Worm (Caenorhabditis elegans) whole organism, young adult: Measurements from ENCODE around the gene mtx-2.
A peak's percentile ranks its signal among the peaks of the same experiment; 100 is the strongest.

Source experiments
- D2030.7 ChIP-seq: fragments of 200-800 bp; sonication (Bioruptor generic); IDR thresholded peaks from 2 replicates; pipeline ENCODE4 v1.3.6; 2022; ENCODE audit warnings: missing genetic modification reagents, missing genetic modification characterization, missing compliant biosample characterization
- F23B12.7 ChIP-seq: sonication (generic microtip); optimal IDR thresholded peaks from 2 replicates; lab custom pipeline; 2017; ENCODE audit warnings: missing genetic modification characterization, mild to moderate bottlenecking, missing compliant biosample characterization, antibody characterized with exemption, moderate library complexity; ENCODE audit not compliant: insufficient read depth
- F55B11.4 ChIP-seq: sonication (generic microtip); optimal IDR thresholded peaks from 2 replicates; lab custom pipeline; 2016; ENCODE audit warnings: missing compliant biosample characterization, missing genetic modification characterization, borderline replicate concordance; ENCODE audit not compliant: insufficient read depth
- F57A8.1 ChIP-seq: fragments of 200-800 bp; sonication (Bioruptor generic); optimal IDR thresholded peaks from 2 replicates; lab custom pipeline; 2018; ENCODE audit warnings: mild to moderate bottlenecking, missing genetic modification characterization, moderate library complexity, missing compliant biosample characterization
- F57C9.4 ChIP-seq: sonication (generic microtip); optimal IDR thresholded peaks from 2 replicates; lab custom pipeline; 2017; ENCODE audit warnings: mild to moderate bottlenecking, missing genetic modification characterization, missing compliant biosample characterization
- T26A5.8 ChIP-seq: sonication (generic microtip); optimal IDR thresholded peaks from 2 replicates; lab custom pipeline; 2016; ENCODE audit warnings: missing genetic modification characterization, missing compliant biosample characterization
- Y53F4B.3 ChIP-seq: fragments of 200-800 bp; sonication (Bioruptor generic); IDR thresholded peaks from 2 replicates; pipeline ENCODE4 v1.3.6; 2022; ENCODE audit warnings: missing genetic modification reagents, missing genetic modification characterization, missing compliant biosample characterization
- akir-1 ChIP-seq: fragments of 200-800 bp; sonication (Bioruptor generic); optimal IDR thresholded peaks from 2 replicates; lab custom pipeline; 2018; ENCODE audit warnings: mild to moderate bottlenecking, missing genetic modification characterization, moderate library complexity, missing compliant biosample characterization
- ama-1 ChIP-seq, 3 experiments: fragments of 150-350 bp in 1 of 3; sonication (generic microtip) in 2 of 3; optimal IDR thresholded peaks; 2 replicates each; lab custom pipeline; 2014 to 2018; ENCODE audit warnings: missing biosample characterization in 2 of 3, missing genetic modification characterization in 2 of 3, missing genetic modification reagents in 2 of 3
- aptf-2 ChIP-seq: fragments of 200-800 bp; sonication (Bioruptor generic); conservative IDR thresholded peaks from 2 replicates; pipeline ENCODE4 v1.3.6; 2022; ENCODE audit warnings: missing genetic modification reagents, missing genetic modification characterization, missing compliant biosample characterization
- attf-5 ChIP-seq: fragments of 200-800 bp; sonication (Bioruptor generic); optimal IDR thresholded peaks from 2 replicates; lab custom pipeline; 2018; ENCODE audit warnings: mild to moderate bottlenecking, missing genetic modification characterization, missing compliant biosample characterization
- ceh-40 ChIP-seq: fragments of 200-800 bp; sonication (Bioruptor generic); IDR thresholded peaks from 2 replicates; pipeline ENCODE4 v1.3.6; 2022; ENCODE audit warnings: missing genetic modification characterization, missing compliant biosample characterization
- dox-1 ChIP-seq: fragments of 200-800 bp; sonication (Bioruptor generic); IDR thresholded peaks from 2 replicates; pipeline ENCODE4 v1.3.6; 2022; ENCODE audit warnings: missing genetic modification reagents, missing genetic modification characterization, missing compliant biosample characterization
- dpff-1 ChIP-seq: sonication (generic microtip); optimal IDR thresholded peaks from 2 replicates; lab custom pipeline; 2017; ENCODE audit warnings: mild to moderate bottlenecking, missing genetic modification characterization, missing compliant biosample characterization
- dpl-1 ChIP-seq: fragments of 150-350 bp; optimal IDR thresholded peaks from 2 replicates; lab custom pipeline; 2014; ENCODE audit warnings: missing biosample characterization, missing genetic modification reagents, missing genetic modification characterization
- egl-44 ChIP-seq: fragments of 200-800 bp; sonication (Bioruptor generic); IDR thresholded peaks from 2 replicates; pipeline ENCODE4 v1.3.6; 2022; ENCODE audit warnings: missing genetic modification reagents, missing genetic modification characterization, missing compliant biosample characterization
- egrh-3 ChIP-seq: fragments of 200-800 bp; sonication (Bioruptor generic); IDR thresholded peaks from 2 replicates; pipeline ENCODE4 v1.3.6; 2022; ENCODE audit warnings: missing genetic modification reagents, missing genetic modification characterization, missing compliant biosample characterization
- lsl-1 ChIP-seq: fragments of 200-800 bp; sonication (Bioruptor generic); optimal IDR thresholded peaks from 2 replicates; lab custom pipeline; 2018; ENCODE audit warnings: mild to moderate bottlenecking, missing genetic modification characterization, moderate library complexity, missing compliant biosample characterization
- lsy-27 ChIP-seq: sonication (generic microtip); optimal IDR thresholded peaks from 2 replicates; lab custom pipeline; 2017; ENCODE audit warnings: missing genetic modification characterization, mild to moderate bottlenecking, missing compliant biosample characterization, antibody characterized with exemption, missing genotype, borderline replicate concordance; ENCODE audit not compliant: insufficient read depth
- mel-28 ChIP-seq: sonication (generic microtip); optimal IDR thresholded peaks from 2 replicates; lab custom pipeline; 2016; ENCODE audit warnings: borderline replicate concordance, mild to moderate bottlenecking, missing genetic modification characterization, missing compliant biosample characterization
- mes-4 ChIP-seq: sonication (generic microtip); optimal IDR thresholded peaks from 2 replicates; lab custom pipeline; 2016; ENCODE audit warnings: missing genotype, missing genetic modification characterization, missing compliant biosample characterization
- nfyb-1 ChIP-seq: fragments of 200-800 bp; sonication (Bioruptor generic); IDR thresholded peaks from 2 replicates; pipeline ENCODE4 v1.3.6; 2022; ENCODE audit warnings: missing genetic modification reagents, missing genetic modification characterization, missing compliant biosample characterization
- nhr-27 ChIP-seq: fragments of 200-800 bp; sonication (Bioruptor generic); optimal IDR thresholded peaks from 2 replicates; lab custom pipeline; 2018; ENCODE audit warnings: mild to moderate bottlenecking, missing genetic modification characterization, moderate library complexity, missing compliant biosample characterization
- snpc-1.1 ChIP-seq: sonication (generic microtip); optimal IDR thresholded peaks from 2 replicates; lab custom pipeline; 2017; ENCODE audit warnings: missing genetic modification characterization, mild to moderate bottlenecking, missing compliant biosample characterization, antibody characterized with exemption, moderate library complexity, missing genotype, missing genetic modification reagents; ENCODE audit not compliant: insufficient read depth
- snpc-1.3 ChIP-seq: sonication (generic microtip); optimal IDR thresholded peaks from 2 replicates; lab custom pipeline; 2017; ENCODE audit warnings: missing genetic modification characterization, mild to moderate bottlenecking, missing compliant biosample characterization, antibody characterized with exemption, moderate library complexity, missing genotype, missing genetic modification reagents; ENCODE audit not compliant: insufficient read depth
- snpc-4 ChIP-seq, 5 experiments: fragments of 150-350 bp in 1 of 5; sonication (generic microtip) in 4 of 5; optimal IDR thresholded peaks; 2 replicates each; lab custom pipeline; 2014 to 2018; ENCODE audit warnings: missing genetic modification characterization in 5 of 5, missing biosample characterization in 3 of 5, antibody characterized with exemption in 2 of 5, mild to moderate bottlenecking in 2 of 5, missing compliant biosample characterization in 2 of 5, missing genotype in 2 of 5, moderate library complexity in 2 of 5, missing genetic modification reagents in 1 of 5
- somi-1 ChIP-seq: fragments of 200-800 bp; sonication (Bioruptor generic); optimal IDR thresholded peaks from 2 replicates; lab custom pipeline; 2018; ENCODE audit warnings: mild to moderate bottlenecking, missing genetic modification characterization, missing compliant biosample characterization
- unc-62 ChIP-seq: fragments of 150-350 bp; optimal IDR thresholded peaks from 2 replicates; lab custom pipeline; 2014; ENCODE audit warnings: missing biosample characterization, missing genetic modification reagents, missing genetic modification characterization
- xnd-1 ChIP-seq: sonication (generic microtip); optimal IDR thresholded peaks from 2 replicates; lab custom pipeline; 2016; ENCODE audit warnings: missing genotype, missing genetic modification reagents, missing genetic modification characterization, missing compliant biosample characterization
- ztf-28 ChIP-seq: fragments of 200-800 bp; sonication (Bioruptor generic); IDR thresholded peaks from 2 replicates; pipeline ENCODE4 v1.3.6; 2022; ENCODE audit warnings: missing genetic modification reagents, missing genetic modification characterization, missing compliant biosample characterization
- ztf-6 ChIP-seq: fragments of 200-800 bp; sonication (Bioruptor generic); IDR thresholded peaks from 2 replicates; pipeline ENCODE4 v1.3.6; 2022; ENCODE audit warnings: missing genetic modification reagents, missing genetic modification characterization, missing compliant biosample characterization

Gene mtx-2

ce11 chrIII:7763503-7763902, at the start of gene mtx-2:
TSS of gene mtx-2 (minus strand) at chrIII:7763603.
- TF ChIP-seq snpc-4 (GFP tag; optimal IDR thresholded peaks at IDR 0.05; lab: Kevin White, UChicago) (no peak), snpc-4 (tag; optimal IDR thresholded peaks at IDR 0.05; lab: Kevin White, UChicago) (no peak), dox-1 (GFP tag; lab: Robert Waterston, UW) (0 out of 2 replicates have a peak, but pooled peaks have one; percentile 3), lsy-27 (no peak), unc-62 (GFP tag; lab: Kevin White, UChicago) (no peak), egl-44 (GFP tag; lab: Robert Waterston, UW) (no peak)

- TF ChIP-seq nfyb-1 = peak; percentile 80
- no peak for TF ChIP-seq snpc-1.1
- TF ChIP-seq egrh-3 (GFP tag; lab: Robert Waterston, UW) = peak; percentile 71; the same call in 1 of the 2 replicates
Measured at ce11 chrIII:7812208-7812880, 48.9 kb upstream of the mtx-2 start.

- TF ChIP-seq attf-5 (GFP tag; lab: Kevin White, UChicago) (no peak), F57A8.1 (no peak), dpff-1 (tag; lab: Kevin White, UChicago) (no peak), F55B11.4 (no peak), somi-1 (GFP tag; lab: Kevin White, UChicago) (no peak), dpl-1 (GFP tag; lab: Kevin White, UChicago) (no peak), F57C9.4 (tag; lab: Kevin White, UChicago) (no peak), ceh-40 (GFP tag; lab: Robert Waterston, UW) (no peak), ztf-6 (GFP tag; lab: Robert Waterston, UW) (no peak), akir-1 (GFP tag; lab: Kevin White, UChicago) (no peak), T26A5.8 (tag; lab: Kevin White, UChicago) (no peak), aptf-2 (GFP tag; lab: Robert Waterston, UW) (no peak), mel-28 (no peak)
Measured at ce11 chrIII:7809033-7809432, 45.6 kb upstream of the mtx-2 start.

ce11 chrIII:7806947-7807346, 43.5 kb upstream of the mtx-2 start:
- TF ChIP-seq F55B11.4 (no peak), xnd-1 (tag; lab: Kevin White, UChicago) (no peak), lsl-1 (GFP tag; lab: Kevin White, UChicago) (no peak), snpc-1.3 (no peak), D2030.7 (GFP tag; lab: Robert Waterston, UW) (no peak), Y53F4B.3 (GFP tag; lab: Robert Waterston, UW) (no peak), egl-44 (GFP tag; lab: Robert Waterston, UW) (no peak), ama-1 (optimal IDR thresholded peaks at IDR 0.05; lab: Kevin White, UChicago) (no peak), ama-1 (GFP tag; optimal IDR thresholded peaks at IDR 0.05; lab: Kevin White, UChicago) (no peak), dpff-1 (tag; lab: Kevin White, UChicago) (no peak), mes-4 (tag; lab: Kevin White, UChicago) (no peak), nhr-27 (tag; lab: Kevin White, UChicago) (no peak), F23B12.7 (tag; lab: Kevin White, UChicago) (no peak), ztf-28 (GFP tag; lab: Robert Waterston, UW) (no peak)
